Worm (Caenorhabditis elegans) whole organism, L1 larva: ENCODE data around the gene shc-3.

Experiments used
- C16A3.4 ChIP-seq: fragments of 150-350 bp; optimal IDR thresholded peaks from 2 replicates; lab custom pipeline; 2014; ENCODE audit warnings: missing biosample characterization, missing genetic modification characterization
- aha-1 ChIP-seq: fragments of 150-350 bp; optimal IDR thresholded peaks from 2 replicates; lab custom pipeline; 2014; ENCODE audit warnings: missing biosample characterization, missing genetic modification characterization
- alr-1 ChIP-seq: fragments of 200-800 bp; sonication (Bioruptor generic); optimal IDR thresholded peaks from 2 replicates; lab custom pipeline; 2018; ENCODE audit warnings: borderline replicate concordance, mild to moderate bottlenecking, missing genetic modification characterization, missing compliant biosample characterization
- aly-2 ChIP-seq: fragments of 150-350 bp; optimal IDR thresholded peaks from 2 replicates; lab custom pipeline; 2014; ENCODE audit warnings: missing biosample characterization, missing genetic modification characterization
- ceh-8 ChIP-seq: fragments of 200-800 bp; sonication (Bioruptor generic); optimal IDR thresholded peaks from 2 replicates; lab custom pipeline; 2018; ENCODE audit warnings: mild to moderate bottlenecking, missing genetic modification characterization, moderate library complexity, missing compliant biosample characterization
- ceh-88 ChIP-seq: fragments of 200-800 bp; sonication (Bioruptor generic); IDR thresholded peaks from 2 replicates; pipeline ENCODE4 v1.3.6; 2022; ENCODE audit warnings: missing genetic modification characterization, missing compliant biosample characterization
- dsc-1 ChIP-seq: sonication (generic microtip); optimal IDR thresholded peaks from 2 replicates; lab custom pipeline; 2016; ENCODE audit warnings: mild to moderate bottlenecking, missing genetic modification characterization, missing compliant biosample characterization
- efl-1 ChIP-seq, 4 experiments: fragments of 150-350 bp; optimal IDR thresholded peaks in 3 of 4; peaks in 1 of 4; 1 replicate in 1 of 4; 2 replicates in 3 of 4; lab custom pipeline; 2014; ENCODE audit warnings: missing biosample characterization in 2 of 4, missing genetic modification characterization in 2 of 4, missing genetic modification reagents in 2 of 4
- elt-2 ChIP-seq: sonication (generic microtip); optimal IDR thresholded peaks from 2 replicates; lab custom pipeline; 2016; ENCODE audit warnings: missing genetic modification characterization, mild to moderate bottlenecking, inconsistent platforms, missing compliant biosample characterization, missing genetic modification reagents
- ets-5 ChIP-seq: fragments of 200-800 bp; sonication (Bioruptor generic); IDR thresholded peaks from 2 replicates; pipeline ENCODE4 v1.3.6; 2022; ENCODE audit warnings: missing genetic modification characterization, missing compliant biosample characterization
- fkh-8 ChIP-seq: sonication (generic microtip); optimal IDR thresholded peaks from 2 replicates; lab custom pipeline; 2016; ENCODE audit warnings: mild to moderate bottlenecking, missing genetic modification characterization, missing compliant biosample characterization
- hpl-2 ChIP-seq: fragments of 150-350 bp; optimal IDR thresholded peaks from 2 replicates; lab custom pipeline; 2014; ENCODE audit warnings: missing biosample characterization, missing genetic modification reagents, missing genetic modification characterization
- lin-14 ChIP-seq: fragments of 200-800 bp; sonication (Bioruptor generic); optimal IDR thresholded peaks from 2 replicates; lab custom pipeline; 2018; ENCODE audit warnings: mild to moderate bottlenecking, missing genetic modification characterization, moderate library complexity, missing compliant biosample characterization
- lin-15B ChIP-seq: fragments of 150-350 bp; sonication (generic microtip); optimal IDR thresholded peaks from 3 replicates; lab custom pipeline; 2014; ENCODE audit warnings: missing biosample characterization, missing genetic modification characterization
- nhr-11 ChIP-seq: fragments of 150-350 bp; optimal IDR thresholded peaks from 2 replicates; lab custom pipeline; 2014; ENCODE audit warnings: missing biosample characterization, missing genetic modification characterization
- nhr-19 ChIP-seq: fragments of 200-800 bp; sonication (Bioruptor generic); conservative IDR thresholded peaks from 2 replicates; pipeline ENCODE4 v1.3.6; 2022; ENCODE audit warnings: missing genetic modification characterization, missing compliant biosample characterization
- nhr-20 ChIP-seq: sonication (generic microtip); optimal IDR thresholded peaks from 2 replicates; lab custom pipeline; 2016; ENCODE audit warnings: mild to moderate bottlenecking, missing genetic modification characterization, missing compliant biosample characterization
- nhr-237 ChIP-seq: fragments of 150-350 bp; optimal IDR thresholded peaks from 2 replicates; lab custom pipeline; 2014; ENCODE audit warnings: missing biosample characterization, missing genetic modification characterization
- nhr-71 ChIP-seq: sonication (generic microtip); optimal IDR thresholded peaks from 2 replicates; lab custom pipeline; 2016; ENCODE audit warnings: mild to moderate bottlenecking, missing genetic modification characterization, moderate library complexity, missing compliant biosample characterization
- nhr-85 ChIP-seq: sonication (generic microtip); peaks from one replicate; lab custom pipeline; 2016; ENCODE audit warnings: missing genetic modification characterization, inconsistent platforms, missing compliant biosample characterization
- pax-3 ChIP-seq: fragments of 200-800 bp; sonication (Bioruptor generic); optimal IDR thresholded peaks from 2 replicates; lab custom pipeline; 2018; ENCODE audit warnings: mild to moderate bottlenecking, missing genetic modification characterization, moderate library complexity, missing compliant biosample characterization
- pqm-1 ChIP-seq: sonication (generic microtip); optimal IDR thresholded peaks from 3 replicates; lab custom pipeline; 2017; ENCODE audit warnings: missing biosample characterization, missing genetic modification characterization
- rnt-1 ChIP-seq: sonication (generic microtip); optimal IDR thresholded peaks from 2 replicates; lab custom pipeline; 2016; ENCODE audit warnings: mild to moderate bottlenecking, missing genetic modification characterization, moderate library complexity, missing compliant biosample characterization
- snpc-4 ChIP-seq: fragments of 150-350 bp; optimal IDR thresholded peaks from 2 replicates; lab custom pipeline; 2014; ENCODE audit warnings: missing biosample characterization, missing genetic modification characterization
- snu-23 ChIP-seq: sonication (generic microtip); optimal IDR thresholded peaks from 2 replicates; lab custom pipeline; 2016; ENCODE audit warnings: missing genetic modification characterization, missing compliant biosample characterization
- sox-4 ChIP-seq: sonication (generic microtip); optimal IDR thresholded peaks from 2 replicates; lab custom pipeline; 2016; ENCODE audit warnings: missing genetic modification characterization, missing compliant biosample characterization
- sup-37 ChIP-seq: fragments of 200-800 bp; sonication (Bioruptor generic); optimal IDR thresholded peaks from 2 replicates; lab custom pipeline; 2018; ENCODE audit warnings: mild to moderate bottlenecking, missing genetic modification characterization, missing compliant biosample characterization
- tbx-2 ChIP-seq: sonication (generic microtip); optimal IDR thresholded peaks from 2 replicates; lab custom pipeline; 2016; ENCODE audit warnings: missing genetic modification characterization, missing compliant biosample characterization
- tlp-1 ChIP-seq: fragments of 150-350 bp; optimal IDR thresholded peaks from 2 replicates; lab custom pipeline; 2014; ENCODE audit warnings: missing biosample characterization, missing genetic modification characterization
- unc-86 ChIP-seq: sonication (generic microtip); optimal IDR thresholded peaks from 2 replicates; lab custom pipeline; 2016; ENCODE audit warnings: missing genetic modification characterization, missing compliant biosample characterization
- vab-15 ChIP-seq: sonication (generic microtip); optimal IDR thresholded peaks from 2 replicates; lab custom pipeline; 2017; ENCODE audit warnings: missing genotype, mild to moderate bottlenecking, missing genetic modification characterization, missing compliant biosample characterization
- zip-4 ChIP-seq: fragments of 200-800 bp; sonication (Bioruptor generic); optimal IDR thresholded peaks from 2 replicates; lab custom pipeline; 2018; ENCODE audit warnings: mild to moderate bottlenecking, missing genetic modification characterization, moderate library complexity, missing compliant biosample characterization
- ztf-4 ChIP-seq: fragments of 150-350 bp; optimal IDR thresholded peaks from 2 replicates; lab custom pipeline; 2014; ENCODE audit warnings: missing biosample characterization, missing genetic modification characterization

The shc-3 gene

DNA sequence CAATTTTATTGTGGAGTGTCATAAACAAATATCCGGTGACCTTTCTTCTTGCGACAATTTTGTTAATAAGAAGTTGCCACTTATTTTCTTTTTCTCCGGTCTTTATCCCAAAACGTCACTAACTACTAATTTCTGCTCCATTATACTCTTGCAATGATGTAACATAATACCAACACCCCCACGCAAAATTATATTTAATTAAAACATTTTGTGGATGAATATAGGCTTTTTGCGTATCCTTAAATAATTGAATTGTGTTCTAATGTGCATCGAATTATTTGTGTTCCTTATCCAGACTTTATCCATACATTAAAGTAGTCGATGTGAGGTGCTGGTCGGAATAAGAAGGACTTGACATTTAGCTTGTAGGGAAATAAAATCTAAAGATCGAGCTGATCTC, 14.4 kb upstream of the shc-3 start:
- TF ChIP-seq hpl-2 (GFP tag; lab: Kevin White, UChicago), result no peak
- TF ChIP-seq lin-15B (tag; lab: Kevin White, UChicago), result no peak
- no peak for TF ChIP-seq vab-15 (tag; lab: Kevin White, UChicago)
- TF ChIP-seq tbx-2 (tag; lab: Kevin White, UChicago), result no peak
- TF ChIP-seq tlp-1, result no peak
- no peak for TF ChIP-seq elt-2 (tag; lab: Kevin White, UChicago)

DNA sequence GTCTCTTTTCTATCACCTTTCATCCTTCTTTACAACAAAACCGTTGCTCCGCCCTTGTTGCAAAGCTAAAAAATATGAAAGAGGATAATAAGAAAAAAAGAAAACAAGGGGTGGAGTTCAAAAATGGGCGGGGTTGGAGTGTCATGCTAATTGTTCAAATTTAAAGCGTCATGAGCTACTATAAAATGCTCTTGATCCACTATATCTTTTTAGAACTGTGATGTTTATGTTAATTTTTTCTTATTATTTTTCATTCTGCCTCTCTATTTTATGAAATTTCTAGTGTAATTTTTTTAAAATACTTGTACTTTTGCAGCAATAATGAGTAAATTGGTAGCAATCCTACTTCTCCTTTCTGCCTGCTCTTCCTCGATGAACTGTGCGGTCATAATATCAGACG, 10.7 kb upstream of the shc-3 start, which contains the start of gene K02D3.1:
Gene K02D3.1 (plus strand): TSS at position 301 of the 400 bp plus-strand sequence.
- no peak for TF ChIP-seq nhr-11 (tag; lab: Kevin White, UChicago)
- TF ChIP-seq C16A3.4, result no peak
- TF ChIP-seq sox-4, result no peak
- no peak for TF ChIP-seq snu-23 (GFP tag; lab: Kevin White, UChicago)
- TF ChIP-seq nhr-237 (tag; lab: Kevin White, UChicago), result no peak
- TF ChIP-seq zip-4 (GFP tag; lab: Kevin White, UChicago), result no peak
- TF ChIP-seq sup-37 (GFP tag; lab: Kevin White, UChicago), result no peak
- no peak for TF ChIP-seq aha-1 (tag; lab: Kevin White, UChicago)

DNA sequence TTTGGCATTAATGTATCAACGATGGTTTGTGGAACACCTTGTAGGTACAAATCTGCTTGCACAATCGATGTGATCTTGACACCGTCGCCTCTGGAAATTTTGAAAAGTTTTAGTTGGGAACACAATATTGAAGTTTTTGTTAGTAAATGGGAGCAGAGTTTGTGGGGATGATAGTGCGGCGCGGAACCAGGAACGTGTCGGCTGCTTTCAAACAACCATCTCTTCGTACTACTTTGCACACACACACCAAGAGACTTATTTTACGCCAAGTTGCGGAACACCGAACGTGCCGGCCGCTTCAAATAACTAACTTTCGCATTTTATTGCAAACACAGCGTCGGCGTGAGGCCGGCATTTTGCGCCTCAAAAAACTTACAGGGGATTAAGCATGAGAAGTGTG, 8.3 kb upstream of the shc-3 start:
- TF ChIP-seq snpc-4, result peak; percentile 45
- no peak for TF ChIP-seq aly-2 (tag; lab: Kevin White, UChicago)

DNA sequence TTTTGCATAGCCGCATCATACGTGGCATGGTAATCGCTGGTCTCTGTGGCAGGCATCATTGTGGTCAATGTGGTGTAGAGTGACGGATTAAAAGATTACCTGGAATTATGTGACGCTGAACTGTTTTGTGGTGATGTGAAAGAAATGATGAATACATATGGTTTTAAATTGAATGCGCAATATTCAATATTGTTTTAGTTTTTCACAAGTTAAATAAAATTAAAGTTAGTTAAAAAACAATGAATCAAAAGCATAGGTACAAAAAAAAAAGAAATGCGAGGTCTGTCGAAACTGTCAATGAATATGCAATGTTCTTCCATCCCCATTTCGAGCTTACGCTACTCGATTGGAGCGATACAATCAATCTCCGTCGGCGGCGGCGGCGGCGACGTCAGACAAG, 5.4 kb upstream of the shc-3 start, which contains the start of gene K02D3.2:
Gene K02D3.2 (minus strand): TSS at position 101 of the 400 bp plus-strand sequence.
- TF ChIP-seq pax-3, result no peak
- no peak for TF ChIP-seq nhr-19
- no peak for TF ChIP-seq pqm-1 (tag; lab: Kevin White, UChicago)
- no peak for TF ChIP-seq ztf-4 (tag; lab: Kevin White, UChicago)
- TF ChIP-seq snu-23 (GFP tag; lab: Kevin White, UChicago), result peak; percentile 29

DNA sequence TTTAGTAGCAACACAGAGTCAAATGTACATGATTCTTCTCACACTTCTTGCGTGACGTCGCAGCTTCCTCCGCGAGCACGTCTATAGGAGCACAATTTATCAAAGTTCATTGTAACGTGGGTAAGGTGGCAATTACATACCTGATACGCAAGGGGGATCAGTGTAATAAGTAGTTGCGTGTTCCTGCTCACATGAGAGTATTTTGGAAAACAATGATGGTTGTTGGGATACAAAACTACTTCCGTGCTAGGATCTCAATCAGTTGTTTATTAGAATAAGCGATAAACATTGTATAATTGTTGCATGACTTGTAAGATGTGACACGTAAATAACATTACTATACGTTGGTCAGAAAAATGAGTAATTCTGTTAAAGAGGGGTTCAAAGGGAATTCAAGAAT, 4.3 kb upstream of the shc-3 start:
- peak; percentile 61 for TF ChIP-seq fkh-8
- no peak for TF ChIP-seq unc-86 (tag; lab: Kevin White, UChicago)
- peak; percentile 26 for TF ChIP-seq rnt-1
- peak; percentile 29 for TF ChIP-seq ceh-8 (GFP tag; lab: Kevin White, UChicago)
- no peak for TF ChIP-seq aly-2 (tag; lab: Kevin White, UChicago)
- TF ChIP-seq pax-3, result peak; percentile 3
- peak; percentile 16 for TF ChIP-seq dsc-1
- TF ChIP-seq nhr-71 (tag; lab: Kevin White, UChicago), result peak; percentile 45
- no peak for TF ChIP-seq alr-1 (tag; lab: Kevin White, UChicago)
- peak; percentile 36 for TF ChIP-seq lin-14 (GFP tag; lab: Kevin White, UChicago)
- TF ChIP-seq, all 84 proteins: peak for 7

DNA sequence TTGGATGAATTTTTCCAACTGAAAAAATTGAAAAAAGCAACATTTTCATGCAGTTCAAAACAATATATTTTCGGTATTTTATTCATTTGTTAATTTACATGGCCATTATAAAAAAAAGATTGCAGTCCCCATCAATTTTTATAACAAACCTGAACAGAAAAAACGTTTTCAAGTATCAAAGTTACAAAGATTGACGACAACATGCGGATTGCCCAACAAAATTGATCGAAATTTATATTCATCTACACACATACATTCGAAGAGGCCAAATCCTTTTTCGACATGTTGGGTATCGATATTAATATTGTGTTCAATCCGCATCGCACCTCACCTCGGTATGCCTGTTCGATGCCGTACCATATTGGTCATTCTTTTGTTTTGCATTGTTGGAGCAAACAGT, 3.5 kb upstream of the shc-3 start, which contains the start of gene K11E4.1:
Gene K11E4.1 (plus strand): TSS at position 301 of the 400 bp plus-strand sequence.
- no peak for TF ChIP-seq efl-1 (optimal IDR thresholded peaks at IDR 0.05; lab: Kevin White, UChicago)
- no peak for TF ChIP-seq efl-1 (GFP tag; optimal IDR thresholded peaks at IDR 0.05 in 1 of 2; lab: Kevin White, UChicago)
- no peak for TF ChIP-seq nhr-20
- TF ChIP-seq ets-5 (GFP tag; lab: Robert Waterston, UW), result no peak
- peak; percentile 45 for TF ChIP-seq nhr-85 (tag; lab: Kevin White, UChicago)
- no peak for TF ChIP-seq ceh-88 (GFP tag; lab: Robert Waterston, UW)
